Worm (Caenorhabditis elegans) whole organism, L3 larva: ENCODE measurements around the gene R05G9.1.

Experiments used
- ama-1 ChIP-seq: fragments of 150-350 bp; optimal IDR thresholded peaks from 2 replicates; lab custom pipeline; 2018
- nhr-76 ChIP-seq: fragments of 150-350 bp; sonication (generic microtip); optimal IDR thresholded peaks from 5 replicates; lab custom pipeline; 2014; ENCODE audit warnings: missing biosample characterization, missing genetic modification characterization
- unc-39 ChIP-seq: sonication (generic microtip); optimal IDR thresholded peaks from 4 replicates; lab custom pipeline; 2017; ENCODE audit warnings: missing biosample characterization, missing genetic modification characterization

- TF ChIP-seq unc-39 (tag; lab: Kevin White, UChicago) (no peak), ama-1 (lab: Kevin White, UChicago) (no peak), nhr-76 (tag; lab: Kevin White, UChicago) (no peak)
Measured at ce11 chrII:6501420-6501819, 1.5 kb upstream of the R05G9.1 start, which contains the start of gene R05G9.3.
